Worm (Caenorhabditis elegans) whole organism, late embryonic: Measurements from ENCODE around the gene F48E3.2.

Experiments
- C08G9.2 ChIP-seq: sonication (generic microtip); optimal IDR thresholded peaks from 2 replicates; lab custom pipeline; 2016; ENCODE audit warnings: mild to moderate bottlenecking, missing genetic modification characterization, moderate library complexity, missing compliant biosample characterization
- K02D7.2 ChIP-seq: sonication (generic microtip); optimal IDR thresholded peaks from 2 replicates; lab custom pipeline; 2017; ENCODE audit warnings: mild to moderate bottlenecking, missing genetic modification characterization, missing compliant biosample characterization
- T23F11.4 ChIP-seq: fragments of 200-800 bp; sonication (Bioruptor generic); optimal IDR thresholded peaks from 2 replicates; lab custom pipeline; 2018; ENCODE audit warnings: mild to moderate bottlenecking, missing genetic modification characterization, missing compliant biosample characterization
- Y22D7AL.16 ChIP-seq: sonication (generic microtip); optimal IDR thresholded peaks from 2 replicates; lab custom pipeline; 2016; ENCODE audit warnings: missing genetic modification characterization, missing compliant biosample characterization
- ceh-14 ChIP-seq: sonication (generic microtip); optimal IDR thresholded peaks from 2 replicates; lab custom pipeline; 2016; ENCODE audit warnings: missing genotype, missing genetic modification characterization, missing compliant biosample characterization
- ceh-18 ChIP-seq: sonication (generic microtip); optimal IDR thresholded peaks from 2 replicates; lab custom pipeline; 2016; ENCODE audit warnings: missing genetic modification characterization, missing compliant biosample characterization
- ceh-2 ChIP-seq: sonication (generic microtip); optimal IDR thresholded peaks from 2 replicates; lab custom pipeline; 2016; ENCODE audit warnings: missing genotype, missing genetic modification characterization, missing compliant biosample characterization
- ceh-22 ChIP-seq: sonication (generic microtip); optimal IDR thresholded peaks from 2 replicates; lab custom pipeline; 2017; ENCODE audit warnings: missing biosample characterization, missing genetic modification characterization
- ceh-34 ChIP-seq: sonication (generic microtip); optimal IDR thresholded peaks from 2 replicates; lab custom pipeline; 2016; ENCODE audit warnings: mild to moderate bottlenecking, missing genetic modification characterization, missing compliant biosample characterization
- ceh-9 ChIP-seq: sonication (generic microtip); optimal IDR thresholded peaks from 2 replicates; lab custom pipeline; 2016; ENCODE audit warnings: mild to moderate bottlenecking, missing genetic modification characterization, inconsistent platforms, missing compliant biosample characterization
- che-1 ChIP-seq: sonication (generic microtip); optimal IDR thresholded peaks from 2 replicates; lab custom pipeline; 2016; ENCODE audit warnings: mild to moderate bottlenecking, missing genetic modification characterization, missing compliant biosample characterization
- dmd-4 ChIP-seq: sonication (generic microtip); optimal IDR thresholded peaks from 2 replicates; lab custom pipeline; 2016; ENCODE audit warnings: borderline replicate concordance, missing genetic modification characterization, missing compliant biosample characterization
- dve-1 ChIP-seq: sonication (generic microtip); optimal IDR thresholded peaks from 2 replicates; lab custom pipeline; 2017; ENCODE audit warnings: antibody characterized with exemption, mild to moderate bottlenecking, missing genetic modification characterization, missing compliant biosample characterization
- elt-2 ChIP-seq: sonication (generic microtip); optimal IDR thresholded peaks from 2 replicates; lab custom pipeline; 2016; ENCODE audit warnings: missing genetic modification reagents, missing genetic modification characterization, missing compliant biosample characterization
- fax-1 ChIP-seq: sonication (generic microtip); optimal IDR thresholded peaks from 2 replicates; lab custom pipeline; 2016; ENCODE audit warnings: missing genotype, missing genetic modification characterization, missing compliant biosample characterization
- fkh-10 ChIP-seq: fragments of 150-350 bp; optimal IDR thresholded peaks from 2 replicates; lab custom pipeline; 2014; ENCODE audit warnings: missing biosample characterization, missing genetic modification reagents, missing genetic modification characterization
- gmeb-2 ChIP-seq: sonication (generic microtip); optimal IDR thresholded peaks from 2 replicates; lab custom pipeline; 2016; ENCODE audit warnings: missing genetic modification characterization, inconsistent platforms, missing compliant biosample characterization
- hlh-13 ChIP-seq: fragments of 200-800 bp; sonication (Bioruptor generic); optimal IDR thresholded peaks from 2 replicates; lab custom pipeline; 2018; ENCODE audit warnings: mild to moderate bottlenecking, missing genetic modification characterization, missing compliant biosample characterization
- hlh-15 ChIP-seq: sonication (generic microtip); optimal IDR thresholded peaks from 2 replicates; lab custom pipeline; 2016; ENCODE audit warnings: missing genetic modification characterization, missing compliant biosample characterization
- hlh-6 ChIP-seq: sonication (generic microtip); optimal IDR thresholded peaks from 2 replicates; lab custom pipeline; 2016; ENCODE audit warnings: missing genotype, missing genetic modification characterization, missing compliant biosample characterization
- hlh-8 ChIP-seq: sonication (generic microtip); optimal IDR thresholded peaks from 2 replicates; lab custom pipeline; 2016; ENCODE audit warnings: missing genotype, missing genetic modification characterization, missing compliant biosample characterization
- lim-6 ChIP-seq: sonication (generic microtip); optimal IDR thresholded peaks from 2 replicates; lab custom pipeline; 2016; ENCODE audit warnings: missing genetic modification characterization, missing compliant biosample characterization
- lin-11 ChIP-seq: fragments of 200-800 bp; sonication (Bioruptor generic); optimal IDR thresholded peaks from 2 replicates; lab custom pipeline; 2018; ENCODE audit warnings: mild to moderate bottlenecking, missing genetic modification characterization, missing compliant biosample characterization
- nhr-232 ChIP-seq: sonication (generic microtip); optimal IDR thresholded peaks from 2 replicates; lab custom pipeline; 2016; ENCODE audit warnings: missing genetic modification characterization, missing compliant biosample characterization
- npax-4 ChIP-seq: sonication (generic microtip); optimal IDR thresholded peaks from 2 replicates; lab custom pipeline; 2016; ENCODE audit warnings: missing genetic modification characterization, missing compliant biosample characterization
- odd-2 ChIP-seq: sonication (generic microtip); optimal IDR thresholded peaks from 2 replicates; lab custom pipeline; 2017; ENCODE audit warnings: antibody characterized with exemption, mild to moderate bottlenecking, missing genetic modification characterization, missing compliant biosample characterization
- pag-3 ChIP-seq: sonication (generic microtip); optimal IDR thresholded peaks from 2 replicates; lab custom pipeline; 2016; ENCODE audit warnings: missing compliant biosample characterization, missing genetic modification characterization, borderline replicate concordance
- pat-9 ChIP-seq: fragments of 200-800 bp; sonication (Bioruptor generic); optimal IDR thresholded peaks from 2 replicates; lab custom pipeline; 2018; ENCODE audit warnings: mild to moderate bottlenecking, missing genetic modification characterization, moderate library complexity, missing compliant biosample characterization
- pha-2 ChIP-seq: sonication (generic microtip); optimal IDR thresholded peaks from 2 replicates; lab custom pipeline; 2017; ENCODE audit warnings: mild to moderate bottlenecking, missing genetic modification characterization, missing compliant biosample characterization
- sdc-2 ChIP-seq: sonication (generic microtip); optimal IDR thresholded peaks from 2 replicates; lab custom pipeline; 2016; ENCODE audit warnings: missing genotype, missing genetic modification characterization, missing compliant biosample characterization
- sox-2 ChIP-seq: fragments of 200-800 bp; sonication (Bioruptor generic); IDR thresholded peaks from 2 replicates; pipeline ENCODE4 v1.3.6; 2022; ENCODE audit warnings: missing genetic modification reagents, missing genetic modification characterization, missing compliant biosample characterization
- sox-4 ChIP-seq: sonication (generic microtip); optimal IDR thresholded peaks from 2 replicates; lab custom pipeline; 2017; ENCODE audit warnings: mild to moderate bottlenecking, missing genetic modification characterization, inconsistent platforms, missing compliant biosample characterization
- tbx-7 ChIP-seq: sonication (generic microtip); optimal IDR thresholded peaks from 2 replicates; lab custom pipeline; 2016; ENCODE audit warnings: missing genotype, missing genetic modification characterization, missing compliant biosample characterization
- ttx-3 ChIP-seq: sonication (generic microtip); optimal IDR thresholded peaks from 2 replicates; lab custom pipeline; 2016; ENCODE audit warnings: missing genetic modification reagents, missing genetic modification characterization, missing compliant biosample characterization
- unc-55 ChIP-seq: sonication (generic microtip); optimal IDR thresholded peaks from 2 replicates; lab custom pipeline; 2017; ENCODE audit warnings: missing biosample characterization, missing genetic modification reagents, missing genetic modification characterization
- unc-86 ChIP-seq: sonication (generic microtip); optimal IDR thresholded peaks from 2 replicates; lab custom pipeline; 2016; ENCODE audit warnings: missing genetic modification characterization, missing compliant biosample characterization
- zip-5 ChIP-seq: sonication (generic microtip); optimal IDR thresholded peaks from 2 replicates; lab custom pipeline; 2016; ENCODE audit warnings: missing genetic modification characterization, missing compliant biosample characterization
- ztf-16 ChIP-seq: sonication (generic microtip); optimal IDR thresholded peaks from 2 replicates; lab custom pipeline; 2017; ENCODE audit warnings: missing genetic modification characterization, missing compliant biosample characterization

The F48E3.2 gene

DNA sequence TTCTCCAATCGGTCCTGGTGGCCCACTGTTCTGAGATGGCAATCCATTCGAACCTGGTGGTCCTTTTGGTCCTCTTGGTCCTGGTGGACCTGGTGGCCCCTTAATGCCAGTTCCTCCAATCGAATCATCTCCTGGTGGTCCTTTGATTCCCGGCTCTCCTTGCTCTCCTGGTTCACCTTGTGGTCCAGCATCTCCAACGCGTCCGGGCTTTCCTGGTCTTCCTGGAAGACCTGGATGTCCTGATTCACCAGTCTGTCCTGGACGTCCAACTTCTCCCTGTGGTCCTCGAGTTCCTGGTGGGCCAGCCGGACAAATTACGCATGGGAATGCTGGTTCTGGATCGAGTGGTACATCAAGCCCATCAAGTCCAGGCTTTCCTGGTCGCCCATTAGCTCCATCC, 43.9 kb upstream of the F48E3.2 start:
- TF ChIP-seq ceh-14 (tag; lab: Kevin White, UChicago) (no peak), ceh-2 (tag; lab: Kevin White, UChicago) (no peak), ceh-9 (peak; percentile 19), hlh-6 (tag; lab: Kevin White, UChicago) (peak; percentile 43)
- TF ChIP-seq, all 69 proteins: peak for 2

DNA sequence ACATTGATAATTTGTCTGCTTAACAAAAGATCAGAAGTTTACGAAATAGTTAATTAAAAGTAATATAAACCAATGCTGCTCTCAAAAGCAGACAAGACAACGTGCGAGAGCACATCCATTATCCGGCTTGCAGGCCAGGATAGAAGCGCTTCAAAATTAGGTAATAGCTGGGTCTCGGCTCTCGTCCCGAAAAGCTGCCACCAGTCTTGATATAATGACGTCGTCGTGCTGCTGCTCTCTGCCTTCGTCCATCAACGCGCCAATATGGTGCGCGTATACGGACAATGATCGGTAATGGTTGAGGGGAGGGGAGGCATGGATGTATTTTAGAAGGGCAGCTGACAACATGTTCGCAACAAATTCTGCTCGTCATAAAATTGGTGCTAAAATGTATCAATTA, 41.5 kb upstream of the F48E3.2 start:
- no peak for TF ChIP-seq dmd-4 (tag; lab: Kevin White, UChicago)
- TF ChIP-seq odd-2 (tag; lab: Kevin White, UChicago) = no peak
- no peak for TF ChIP-seq hlh-6 (tag; lab: Kevin White, UChicago)
- no peak for TF ChIP-seq pha-2 (tag; lab: Kevin White, UChicago)
- TF ChIP-seq pat-9 (tag; lab: Kevin White, UChicago) = no peak
- TF ChIP-seq pag-3 (tag; lab: Kevin White, UChicago) = no peak
- TF ChIP-seq hlh-13 (GFP tag; lab: Kevin White, UChicago) = no peak
- TF ChIP-seq fax-1 (tag; lab: Kevin White, UChicago) = no peak
- TF ChIP-seq T23F11.4 (GFP tag; lab: Kevin White, UChicago) = no peak
- no peak for TF ChIP-seq unc-86 (tag; lab: Kevin White, UChicago)
- no peak for TF ChIP-seq sox-2
- TF ChIP-seq sdc-2 (tag; lab: Kevin White, UChicago) = no peak
- no peak for TF ChIP-seq ceh-14 (tag; lab: Kevin White, UChicago)
- TF ChIP-seq ztf-16 = no peak
- no peak for TF ChIP-seq hlh-15

ce11 chrX:7532632-7533031, 39.7 kb upstream of the F48E3.2 start, which contains the start of gene ceh-14:
Gene ceh-14, minus strand, starts transcription at chrX:7532732.
- TF ChIP-seq unc-55 (GFP tag; lab: Kevin White, UChicago) (no peak), lim-6 (tag; lab: Kevin White, UChicago) (no peak), tbx-7 (tag; lab: Kevin White, UChicago) (no peak), dmd-4 (tag; lab: Kevin White, UChicago) (no peak), K02D7.2 (tag; lab: Kevin White, UChicago) (no peak), ceh-18 (tag; lab: Kevin White, UChicago) (no peak), C08G9.2 (tag; lab: Kevin White, UChicago) (no peak), hlh-8 (no peak), ceh-22 (tag; lab: Kevin White, UChicago) (no peak), ttx-3 (tag; lab: Kevin White, UChicago) (no peak), ceh-34 (tag; lab: Kevin White, UChicago) (no peak), nhr-232 (tag; lab: Kevin White, UChicago) (no peak), che-1 (tag; lab: Kevin White, UChicago) (no peak), elt-2 (tag; lab: Kevin White, UChicago) (no peak)
- TF ChIP-seq, all 69 proteins: peak for 0

ce11 chrX:7525271-7525670, 32.4 kb upstream of the F48E3.2 start, which contains the start of gene F46C8.3:
Gene F46C8.3, plus strand, starts transcription at chrX:7525571.
- TF ChIP-seq odd-2 (tag; lab: Kevin White, UChicago) (no peak), fkh-10 (GFP tag; lab: Kevin White, UChicago) (no peak), dve-1 (no peak), npax-4 (tag; lab: Kevin White, UChicago) (no peak), sdc-2 (tag; lab: Kevin White, UChicago) (no peak), gmeb-2 (tag; lab: Kevin White, UChicago) (no peak), lin-11 (tag; lab: Kevin White, UChicago) (no peak), C08G9.2 (tag; lab: Kevin White, UChicago) (no peak), zip-5 (tag; lab: Kevin White, UChicago) (no peak), Y22D7AL.16 (tag; lab: Kevin White, UChicago) (no peak), sox-4 (tag; lab: Kevin White, UChicago) (no peak)
